Worm (Caenorhabditis elegans): ENCODE results near the gene pafo-1.

DNA sequence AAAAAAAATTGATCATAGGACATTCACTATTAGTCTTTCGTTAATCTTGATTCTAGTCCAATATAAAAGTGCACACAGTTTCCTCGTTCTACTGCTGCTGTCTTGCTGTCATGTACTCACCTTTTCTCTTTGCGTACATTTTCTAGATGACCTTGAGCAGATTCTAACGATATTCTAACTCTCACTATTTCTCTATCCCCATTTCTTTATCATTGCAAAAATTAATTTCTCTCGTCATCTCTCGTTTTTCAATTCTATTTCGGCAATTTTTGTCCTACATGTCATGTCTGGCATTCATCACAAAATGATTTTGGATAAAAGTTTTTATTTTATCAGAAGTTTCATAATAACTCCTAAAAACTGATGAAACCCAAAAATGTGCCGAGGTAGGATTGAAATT, 12.7 kb upstream of the pafo-1 start, which contains the start of gene ttll-5:
- TF ChIP-seq nhr-27 (tag; optimal IDR thresholded peaks at IDR 0.05) (no peak), B0261.1 (tag; optimal IDR thresholded peaks at IDR 0.05) (no peak)
